Worm (Caenorhabditis elegans) whole organism, young adult: Measurements from ENCODE around the gene cogc-6.

Source experiments
- B0336.3 ChIP-seq: fragments of 200-800 bp; sonication (Bioruptor generic); IDR thresholded peaks from 2 replicates; pipeline ENCODE4 v1.3.6; 2022; ENCODE audit warnings: missing genetic modification characterization, missing compliant biosample characterization
- D2030.7 ChIP-seq: fragments of 200-800 bp; sonication (Bioruptor generic); IDR thresholded peaks from 2 replicates; pipeline ENCODE4 v1.3.6; 2022; ENCODE audit warnings: missing genetic modification reagents, missing genetic modification characterization, missing compliant biosample characterization
- F23B12.7 ChIP-seq: sonication (generic microtip); optimal IDR thresholded peaks from 2 replicates; lab custom pipeline; 2017; ENCODE audit warnings: missing genetic modification characterization, mild to moderate bottlenecking, missing compliant biosample characterization, antibody characterized with exemption, moderate library complexity; ENCODE audit not compliant: insufficient read depth
- F37B4.10 ChIP-seq: fragments of 200-800 bp; sonication (Bioruptor generic); IDR thresholded peaks from 2 replicates; pipeline ENCODE4 v1.3.6; 2022; ENCODE audit warnings: missing genetic modification characterization, missing compliant biosample characterization
- F52B5.7 ChIP-seq: sonication (generic microtip); optimal IDR thresholded peaks from 2 replicates; lab custom pipeline; 2016; ENCODE audit warnings: mild to moderate bottlenecking, missing genetic modification characterization, missing compliant biosample characterization
- F57A8.1 ChIP-seq: fragments of 200-800 bp; sonication (Bioruptor generic); optimal IDR thresholded peaks from 2 replicates; lab custom pipeline; 2018; ENCODE audit warnings: mild to moderate bottlenecking, missing genetic modification characterization, moderate library complexity, missing compliant biosample characterization
- K11D2.4 ChIP-seq: fragments of 200-800 bp; sonication (Bioruptor generic); IDR thresholded peaks from 2 replicates; pipeline ENCODE4 v1.3.6; 2022; ENCODE audit warnings: missing genetic modification reagents, missing genetic modification characterization, missing compliant biosample characterization
- T26A5.8 ChIP-seq: sonication (generic microtip); optimal IDR thresholded peaks from 2 replicates; lab custom pipeline; 2016; ENCODE audit warnings: missing genetic modification characterization, missing compliant biosample characterization
- Y53G8AR.9 ChIP-seq: fragments of 200-800 bp; sonication (Bioruptor generic); conservative IDR thresholded peaks from 2 replicates; pipeline ENCODE4 v1.3.6; 2022; ENCODE audit warnings: missing genetic modification reagents, missing genetic modification characterization, missing compliant biosample characterization
- Y56A3A.18 ChIP-seq: fragments of 200-800 bp; sonication (Bioruptor generic); IDR thresholded peaks from 2 replicates; pipeline ENCODE4 v1.3.6; 2022; ENCODE audit warnings: missing genetic modification reagents, missing genetic modification characterization, missing compliant biosample characterization
- Y67H2A.10 ChIP-seq: fragments of 200-800 bp; sonication (Bioruptor generic); conservative IDR thresholded peaks from 2 replicates; pipeline ENCODE4 v1.3.6; 2022; ENCODE audit warnings: missing genetic modification reagents, missing genetic modification characterization, missing compliant biosample characterization
- aptf-3 ChIP-seq: fragments of 200-800 bp; sonication (Bioruptor generic); IDR thresholded peaks from 2 replicates; pipeline ENCODE4 v1.3.6; 2022; ENCODE audit warnings: missing genetic modification characterization, missing compliant biosample characterization
- athp-1 ChIP-seq: sonication (generic microtip); optimal IDR thresholded peaks from 2 replicates; lab custom pipeline; 2017; ENCODE audit warnings: mild to moderate bottlenecking, missing genetic modification characterization, missing compliant biosample characterization
- attf-6 ChIP-seq: fragments of 200-800 bp; sonication (Bioruptor generic); IDR thresholded peaks from 2 replicates; pipeline ENCODE4 v1.3.6; 2022; ENCODE audit warnings: missing genetic modification reagents, missing genetic modification characterization, missing compliant biosample characterization
- ceh-40 ChIP-seq: fragments of 200-800 bp; sonication (Bioruptor generic); IDR thresholded peaks from 2 replicates; pipeline ENCODE4 v1.3.6; 2022; ENCODE audit warnings: missing genetic modification characterization, missing compliant biosample characterization
- ceh-58 ChIP-seq: fragments of 200-800 bp; sonication (Bioruptor generic); IDR thresholded peaks from 2 replicates; pipeline ENCODE4 v1.3.6; 2022; ENCODE audit warnings: missing genetic modification characterization, missing compliant biosample characterization
- ceh-79 ChIP-seq: sonication (generic microtip); optimal IDR thresholded peaks from 2 replicates; lab custom pipeline; 2017; ENCODE audit warnings: mild to moderate bottlenecking, missing genetic modification characterization, missing compliant biosample characterization
- ekl-4 ChIP-seq: fragments of 200-800 bp; sonication (Bioruptor generic); IDR thresholded peaks from 2 replicates; pipeline ENCODE4 v1.3.6; 2022; ENCODE audit warnings: missing genetic modification reagents, missing genetic modification characterization, missing compliant biosample characterization
- him-1 ChIP-seq: sonication (generic microtip); optimal IDR thresholded peaks from 2 replicates; lab custom pipeline; 2016; ENCODE audit warnings: missing genotype, missing genetic modification reagents, missing genetic modification characterization, missing compliant biosample characterization
- hlh-26 ChIP-seq: fragments of 200-800 bp; sonication (Bioruptor generic); conservative IDR thresholded peaks from 2 replicates; pipeline ENCODE4 v1.3.6; 2022; ENCODE audit warnings: missing genetic modification reagents, missing genetic modification characterization, missing compliant biosample characterization
- hmg-1.2 ChIP-seq: fragments of 200-800 bp; sonication (Bioruptor generic); IDR thresholded peaks from 2 replicates; pipeline ENCODE4 v1.3.6; 2022; ENCODE audit warnings: missing genetic modification reagents, missing genetic modification characterization, missing compliant biosample characterization
- hrde-1 ChIP-seq: sonication (generic microtip); optimal IDR thresholded peaks from 2 replicates; lab custom pipeline; 2016; ENCODE audit warnings: missing genetic modification characterization, mild to moderate bottlenecking, missing compliant biosample characterization, moderate library complexity, missing genotype, missing genetic modification reagents, borderline replicate concordance
- hsf-1 ChIP-seq: fragments of 200-800 bp; sonication (Bioruptor generic); IDR thresholded peaks from 2 replicates; pipeline ENCODE4 v1.3.6; 2022; ENCODE audit warnings: missing genetic modification reagents, missing genetic modification characterization, missing compliant biosample characterization
- lin-26 ChIP-seq: fragments of 200-800 bp; sonication (Bioruptor generic); IDR thresholded peaks from 2 replicates; pipeline ENCODE4 v1.3.6; 2022; ENCODE audit warnings: missing genetic modification reagents, missing genetic modification characterization, missing compliant biosample characterization
- lin-40 ChIP-seq: sonication (generic microtip); optimal IDR thresholded peaks from 2 replicates; lab custom pipeline; 2016; ENCODE audit warnings: missing genetic modification characterization, mild to moderate bottlenecking, missing compliant biosample characterization, missing genotype, missing genetic modification reagents
- lsl-1 ChIP-seq: fragments of 200-800 bp; sonication (Bioruptor generic); optimal IDR thresholded peaks from 2 replicates; lab custom pipeline; 2018; ENCODE audit warnings: mild to moderate bottlenecking, missing genetic modification characterization, moderate library complexity, missing compliant biosample characterization
- lsy-27 ChIP-seq: sonication (generic microtip); optimal IDR thresholded peaks from 2 replicates; lab custom pipeline; 2017; ENCODE audit warnings: missing genetic modification characterization, mild to moderate bottlenecking, missing compliant biosample characterization, antibody characterized with exemption, missing genotype, borderline replicate concordance; ENCODE audit not compliant: insufficient read depth
- madf-3 ChIP-seq: fragments of 200-800 bp; sonication (Bioruptor generic); IDR thresholded peaks from 2 replicates; pipeline ENCODE4 v1.3.6; 2022; ENCODE audit warnings: missing genetic modification reagents, missing genetic modification characterization, missing compliant biosample characterization
- madf-6 ChIP-seq: fragments of 200-800 bp; sonication (Bioruptor generic); IDR thresholded peaks from 2 replicates; pipeline ENCODE4 v1.3.6; 2022; ENCODE audit warnings: missing genetic modification reagents, missing genetic modification characterization, missing compliant biosample characterization
- mxl-1 ChIP-seq: sonication (generic microtip); optimal IDR thresholded peaks from 2 replicates; lab custom pipeline; 2016; ENCODE audit warnings: missing genetic modification characterization, missing compliant biosample characterization
- nfya-2 ChIP-seq: fragments of 200-800 bp; sonication (Bioruptor generic); IDR thresholded peaks from 2 replicates; pipeline ENCODE4 v1.3.6; 2022; ENCODE audit warnings: missing genetic modification reagents, missing genetic modification characterization, missing compliant biosample characterization
- nfyb-1 ChIP-seq: fragments of 200-800 bp; sonication (Bioruptor generic); IDR thresholded peaks from 2 replicates; pipeline ENCODE4 v1.3.6; 2022; ENCODE audit warnings: missing genetic modification reagents, missing genetic modification characterization, missing compliant biosample characterization
- pbrm-1 ChIP-seq: fragments of 200-800 bp; sonication (Bioruptor generic); IDR thresholded peaks from 2 replicates; pipeline ENCODE4 v1.3.6; 2022; ENCODE audit warnings: missing genetic modification reagents, missing genetic modification characterization, missing compliant biosample characterization
- sdz-38 ChIP-seq: sonication (generic microtip); optimal IDR thresholded peaks from 2 replicates; lab custom pipeline; 2016; ENCODE audit warnings: missing genotype, missing genetic modification characterization, missing compliant biosample characterization
- snpc-4 ChIP-seq, 5 experiments: fragments of 150-350 bp in 1 of 5; sonication (generic microtip) in 4 of 5; optimal IDR thresholded peaks; 2 replicates each; lab custom pipeline; 2014 to 2018; ENCODE audit warnings: missing genetic modification characterization in 5 of 5, missing biosample characterization in 3 of 5, antibody characterized with exemption in 2 of 5, mild to moderate bottlenecking in 2 of 5, missing compliant biosample characterization in 2 of 5, missing genotype in 2 of 5, moderate library complexity in 2 of 5, missing genetic modification reagents in 1 of 5
- sptf-2 ChIP-seq: fragments of 200-800 bp; sonication (Bioruptor generic); optimal IDR thresholded peaks from 2 replicates; lab custom pipeline; 2018; ENCODE audit warnings: mild to moderate bottlenecking, missing genetic modification characterization, missing compliant biosample characterization
- tbx-9 ChIP-seq: sonication (generic microtip); optimal IDR thresholded peaks from 2 replicates; lab custom pipeline; 2016; ENCODE audit warnings: borderline replicate concordance, missing genetic modification characterization, inconsistent platforms, missing compliant biosample characterization
- unc-130 ChIP-seq: sonication (generic microtip); optimal IDR thresholded peaks from 2 replicates; lab custom pipeline; 2016; ENCODE audit warnings: missing genetic modification reagents, missing genetic modification characterization, missing compliant biosample characterization
- zfh-2 ChIP-seq: fragments of 200-800 bp; sonication (Bioruptor generic); conservative IDR thresholded peaks from 2 replicates; pipeline ENCODE4 v1.3.6; 2022; ENCODE audit warnings: missing genetic modification reagents, missing genetic modification characterization, missing compliant biosample characterization
- ztf-18 ChIP-seq: sonication (generic microtip); optimal IDR thresholded peaks from 2 replicates; lab custom pipeline; 2016; ENCODE audit warnings: missing genotype, mild to moderate bottlenecking, missing genetic modification characterization, missing compliant biosample characterization
- ztf-25 ChIP-seq: fragments of 200-800 bp; sonication (Bioruptor generic); IDR thresholded peaks from 2 replicates; pipeline ENCODE4 v1.3.6; 2022; ENCODE audit warnings: missing genetic modification reagents, missing genetic modification characterization, missing compliant biosample characterization
- ztf-26 ChIP-seq: sonication (generic microtip); optimal IDR thresholded peaks from 2 replicates; lab custom pipeline; 2017; ENCODE audit warnings: missing genetic modification characterization, missing compliant biosample characterization

Gene cogc-6

DNA sequence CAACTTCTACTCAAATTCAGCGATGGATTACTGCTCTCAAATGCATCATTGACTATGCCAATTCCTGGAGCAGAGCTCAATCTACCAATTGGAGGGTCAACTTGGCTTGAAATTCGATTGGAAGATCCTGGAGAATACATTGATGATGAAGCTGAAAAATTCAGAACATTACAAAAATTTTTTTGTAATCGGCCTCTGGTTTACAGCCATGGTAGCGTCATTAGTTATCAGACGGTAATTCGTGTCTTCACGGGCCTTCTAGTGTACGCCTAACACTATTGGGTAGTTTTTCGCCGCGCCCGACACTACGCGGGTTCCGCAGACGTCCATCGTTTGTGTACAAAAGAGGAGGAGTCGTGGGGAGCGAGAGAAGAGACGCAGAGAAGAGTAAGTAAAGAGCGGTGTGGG, 7.6 kb upstream of the cogc-6 start (continued):
- TF ChIP-seq Y67H2A.10 (no peak), ztf-18 (tag; lab: Kevin White, UChicago) (peak; percentile 72)
- TF ChIP-seq, all 124 proteins: peak for 93

DNA sequence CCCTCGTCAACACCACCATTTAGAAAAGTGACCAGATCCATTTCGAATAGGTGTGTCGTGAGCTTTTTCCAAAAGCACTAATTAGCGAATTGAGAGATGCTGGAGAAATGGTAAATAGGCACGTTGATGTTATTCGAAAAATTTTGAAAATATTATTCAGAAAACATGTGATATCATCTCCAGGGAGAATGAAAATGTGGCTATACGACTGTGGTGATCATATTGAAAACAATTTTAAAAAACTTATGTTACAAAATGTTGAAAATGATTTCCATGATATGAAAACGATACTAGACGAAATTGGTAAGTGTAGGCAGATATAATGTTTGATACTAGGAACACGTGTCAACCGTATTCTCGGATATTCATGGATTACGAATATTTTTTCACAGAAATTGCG, 5.7 kb upstream of the cogc-6 start, which contains the start of gene K07C11.10:
Gene K07C11.10 (minus strand): TSS at position 101 of the 400 bp plus-strand sequence.
- TF ChIP-seq zfh-2 (GFP tag; lab: Robert Waterston, UW) (no peak), Y53G8AR.9 (GFP tag; lab: Robert Waterston, UW) (no peak), K11D2.4 (no peak), Y67H2A.10 (no peak), madf-3 (GFP tag; lab: Robert Waterston, UW) (no peak), ceh-58 (GFP tag; lab: Robert Waterston, UW) (no peak), T26A5.8 (tag; lab: Kevin White, UChicago) (no peak), nfya-2 (GFP tag; lab: Robert Waterston, UW) (no peak), pbrm-1 (GFP tag; lab: Robert Waterston, UW) (no peak), aptf-3 (GFP tag; lab: Robert Waterston, UW) (no peak), hlh-26 (GFP tag; lab: Robert Waterston, UW) (no peak)

DNA sequence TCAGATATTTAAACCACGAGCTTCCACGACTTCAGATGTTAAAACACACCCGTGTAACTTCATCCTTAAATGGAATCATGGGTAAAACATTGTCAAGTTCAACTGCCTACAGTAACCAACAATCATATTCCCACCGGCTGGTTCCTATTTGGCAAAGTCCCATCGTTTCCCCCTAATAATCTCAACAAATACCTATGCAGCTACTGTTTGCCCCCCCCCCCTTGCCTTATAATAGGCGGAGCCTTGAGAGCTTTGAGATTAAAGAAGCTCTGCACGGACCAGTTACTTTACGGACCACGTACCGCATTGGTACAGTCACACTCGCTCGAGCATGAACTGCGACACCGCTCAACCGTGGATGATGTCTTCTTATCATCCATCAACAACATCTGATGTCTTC, 3.5 kb upstream of the cogc-6 start, which contains the start of gene pax-1:
Gene pax-1 (plus strand): TSS at position 301 of the 400 bp plus-strand sequence.
- TF ChIP-seq F52B5.7 (tag; lab: Kevin White, UChicago) (no peak), nfyb-1 (GFP tag; lab: Robert Waterston, UW) (no peak), F23B12.7 (no peak), ztf-26 (tag; lab: Kevin White, UChicago) (no peak), aptf-3 (GFP tag; lab: Robert Waterston, UW) (no peak), lsy-27 (no peak)

DNA sequence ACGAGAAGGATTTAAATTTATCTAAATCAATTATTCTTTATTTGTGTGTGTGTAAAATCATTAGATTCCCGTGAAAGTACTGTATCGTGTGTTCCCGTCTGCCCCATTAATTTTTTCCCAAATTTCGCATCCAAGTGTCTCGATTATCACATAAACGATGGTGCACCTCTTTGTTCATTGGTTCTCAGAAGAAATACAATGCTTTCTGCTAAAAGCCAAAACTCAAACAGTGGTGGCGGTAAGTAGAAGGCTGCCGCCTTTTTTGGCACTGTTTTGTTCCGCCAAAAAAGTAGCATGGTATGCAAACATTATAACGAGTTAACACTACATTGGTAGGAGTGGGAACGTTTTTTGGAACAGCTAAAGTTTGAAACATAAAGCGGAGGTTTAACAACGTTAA, 2.3 kb upstream of the cogc-6 start:
- TF ChIP-seq unc-130 (GFP tag; lab: Kevin White, UChicago) (peak; percentile 17), tbx-9 (tag; lab: Kevin White, UChicago) (no peak), lsl-1 (GFP tag; lab: Kevin White, UChicago) (peak; percentile 10), K11D2.4 (no peak), him-1 (tag; lab: Kevin White, UChicago) (peak; percentile 36), zfh-2 (GFP tag; lab: Robert Waterston, UW) (no peak), B0336.3 (GFP tag; lab: Robert Waterston, UW) (peak; percentile 75), mxl-1 (tag; lab: Kevin White, UChicago) (no peak), nfyb-1 (GFP tag; lab: Robert Waterston, UW) (0 out of 2 replicates have a peak, but pooled peaks have one; percentile 53), ztf-25 (GFP tag; lab: Robert Waterston, UW) (0 out of 2 replicates have a peak, but pooled peaks have one; percentile 63), attf-6 (GFP tag; lab: Robert Waterston, UW) (peak; percentile 62; the same call in 1 of the 2 replicates), F57A8.1 (GFP tag; lab: Kevin White, UChicago) (no peak), hsf-1 (GFP tag; lab: Robert Waterston, UW) (peak; percentile 72; the same call in 1 of the 2 replicates), sptf-2 (GFP tag; lab: Kevin White, UChicago) (no peak), F37B4.10 (GFP tag; lab: Robert Waterston, UW) (0 out of 2 replicates have a peak, but pooled peaks have one; percentile 19), madf-6 (GFP tag; lab: Robert Waterston, UW) (peak; percentile 36; the same call in 1 of the 2 replicates), snpc-4 (GFP tag; optimal IDR thresholded peaks at IDR 0.05; lab: Kevin White, UChicago) (no peak), snpc-4 (tag; optimal IDR thresholded peaks at IDR 0.05; lab: Kevin White, UChicago) (peak in 1 of 4 experiments; percentile 15), ceh-40 (GFP tag; lab: Robert Waterston, UW) (no peak), D2030.7 (GFP tag; lab: Robert Waterston, UW) (peak; percentile 28; the same call in 1 of the 2 replicates), T26A5.8 (tag; lab: Kevin White, UChicago) (no peak), lin-40 (no peak), ekl-4 (GFP tag; lab: Robert Waterston, UW) (0 out of 2 replicates have a peak, but pooled peaks have one; percentile 33), athp-1 (tag; lab: Kevin White, UChicago) (peak; percentile 43), Y56A3A.18 (GFP tag; lab: Robert Waterston, UW) (no peak), ceh-79 (tag; lab: Kevin White, UChicago) (peak; percentile 28), hrde-1 (peak; percentile 80), lin-26 (peak; percentile 64; the same call in 1 of the 2 replicates), sdz-38 (tag; lab: Kevin White, UChicago) (no peak), hmg-1.2 (GFP tag; lab: Robert Waterston, UW) (no peak)
